Fruit fly (Drosophila melanogaster) whole organism, embryonic: ENCODE data around the gene CG17343.

ENCODE experiments used
- Atf3 ChIP-seq: fragments of 200-800 bp; sonication (Bioruptor generic); optimal IDR thresholded peaks from 3 replicates; lab custom pipeline; 2016; ENCODE audit warnings: missing biosample characterization, missing genetic modification characterization
- B-H1 ChIP-seq: fragments of 200-800 bp; sonication (Bioruptor generic); IDR thresholded peaks from 3 replicates; pipeline ENCODE4 v1.3.6; 2022; ENCODE audit warnings: missing biosample characterization, missing genetic modification characterization
- CG11504 ChIP-seq: fragments of 200-800 bp; sonication (Bioruptor generic); optimal IDR thresholded peaks from 3 replicates; lab custom pipeline; 2019; ENCODE audit warnings: missing biosample characterization, mild to moderate bottlenecking, missing genetic modification characterization, moderate library complexity
- CG12071 ChIP-seq: fragments of 200-800 bp; sonication (Bioruptor generic); optimal IDR thresholded peaks from 3 replicates; lab custom pipeline; 2018; ENCODE audit warnings: missing biosample characterization, mild to moderate bottlenecking, missing genetic modification characterization
- CG13894 ChIP-seq: fragments of 200-800 bp; sonication (Bioruptor generic); optimal IDR thresholded peaks from 3 replicates; lab custom pipeline; 2018; ENCODE audit warnings: missing biosample characterization, mild to moderate bottlenecking, missing genetic modification characterization, moderate library complexity
- CG14014 ChIP-seq: fragments of 200-800 bp; sonication (Bioruptor generic); IDR thresholded peaks from 2 replicates; pipeline ENCODE4 v1.3.6; 2022; ENCODE audit warnings: missing biosample characterization, missing genetic modification characterization
- CG14860 ChIP-seq: fragments of 200-800 bp; sonication (Bioruptor generic); IDR thresholded peaks from 3 replicates; pipeline ENCODE4 v1.3.6; 2022; ENCODE audit warnings: missing biosample characterization, missing genetic modification characterization; ENCODE audit not compliant: partially characterized antibody
- CG17328 ChIP-seq: fragments of 200-800 bp; sonication (Bioruptor generic); IDR thresholded peaks from 2 replicates; pipeline ENCODE4 v1.3.6; 2022; ENCODE audit warnings: missing biosample characterization, missing genetic modification characterization
- CG18476 ChIP-seq: fragments of 200-800 bp; sonication (Bioruptor generic); optimal IDR thresholded peaks from 2 replicates; lab custom pipeline; 2016; ENCODE audit warnings: missing biosample characterization, mild to moderate bottlenecking, missing genetic modification characterization
- CG2712 ChIP-seq: fragments of 200-800 bp; optimal IDR thresholded peaks from 3 replicates; lab custom pipeline; 2019; ENCODE audit warnings: missing biosample characterization, mild to moderate bottlenecking, missing genetic modification characterization, moderate library complexity
- CG32772 ChIP-seq: fragments of 200-800 bp; sonication (Bioruptor generic); IDR thresholded peaks from 2 replicates; pipeline ENCODE4 v1.3.6; 2022; ENCODE audit warnings: missing biosample characterization, missing genetic modification characterization
- CG3281 ChIP-seq: fragments of 200-800 bp; sonication (Bioruptor generic); optimal IDR thresholded peaks from 3 replicates; lab custom pipeline; 2017; ENCODE audit warnings: missing biosample characterization, mild to moderate bottlenecking, missing genetic modification characterization
- CG6254 ChIP-seq: fragments of 200-800 bp; sonication (Bioruptor generic); optimal IDR thresholded peaks from 3 replicates; lab custom pipeline; 2017; ENCODE audit warnings: mild to moderate bottlenecking, missing biosample characterization, missing genetic modification reagents, missing genetic modification characterization
- CG6813 ChIP-seq: fragments of 200-800 bp; sonication (Bioruptor generic); optimal IDR thresholded peaks from 2 replicates; lab custom pipeline; 2017; ENCODE audit warnings: missing biosample characterization, missing genetic modification characterization, mild to moderate bottlenecking, moderate library complexity, missing genetic modification reagents
- CG9727 ChIP-seq: fragments of 200-800 bp; sonication (Bioruptor generic); optimal IDR thresholded peaks from 3 replicates; lab custom pipeline; 2017; ENCODE audit warnings: missing biosample characterization, mild to moderate bottlenecking, missing genetic modification characterization
- CG9932 ChIP-seq: fragments of 200-800 bp; sonication (Bioruptor generic); IDR thresholded peaks from 2 replicates; pipeline ENCODE4 v1.3.6; 2022; ENCODE audit warnings: missing biosample characterization, missing genetic modification characterization
- D19A ChIP-seq: fragments of 200-800 bp; optimal IDR thresholded peaks from 3 replicates; lab custom pipeline; 2019; ENCODE audit warnings: missing biosample characterization, mild to moderate bottlenecking, missing genetic modification characterization, moderate library complexity
- Deaf1 ChIP-seq: fragments of 200-800 bp; optimal IDR thresholded peaks from 3 replicates; lab custom pipeline; 2019; ENCODE audit warnings: missing biosample characterization, mild to moderate bottlenecking, missing genetic modification characterization, moderate library complexity
- Dfd ChIP-seq, 2 experiments: fragments of >200 bp; optimal IDR thresholded peaks; 2 replicates each; lab custom pipeline; 2017; ENCODE audit warnings: missing biosample characterization in 2 of 2, missing genetic modification characterization in 2 of 2
- Dll ChIP-seq: fragments of 200-800 bp; sonication (Bioruptor generic); IDR thresholded peaks from 4 replicates; pipeline ENCODE4 v1.3.6; 2022; ENCODE audit warnings: missing biosample characterization, missing genetic modification characterization; ENCODE audit not compliant: partially characterized antibody
- H15 ChIP-seq: fragments of 200-800 bp; sonication (Bioruptor generic); IDR thresholded peaks from 3 replicates; pipeline ENCODE4 v1.3.6; 2022; ENCODE audit warnings: missing biosample characterization, missing genetic modification characterization
- Hey ChIP-seq: fragments of 200-800 bp; sonication (Bioruptor generic); optimal IDR thresholded peaks from 3 replicates; lab custom pipeline; 2018; ENCODE audit warnings: missing biosample characterization, mild to moderate bottlenecking, missing genetic modification characterization
- Lim3 ChIP-seq: fragments of 200-800 bp; sonication (Bioruptor generic); IDR thresholded peaks from 2 replicates; pipeline ENCODE4 v1.3.6; 2022; ENCODE audit warnings: missing biosample characterization, missing genetic modification characterization
- Med ChIP-seq: fragments of 200-800 bp; sonication (Bioruptor generic); peaks from one replicate; lab custom pipeline; 2016; ENCODE audit warnings: missing biosample characterization, missing genetic modification characterization, mild to moderate bottlenecking, inconsistent platforms, moderate library complexity
- Nf-YB ChIP-seq: fragments of 200-800 bp; sonication (Bioruptor generic); optimal IDR thresholded peaks from 3 replicates; lab custom pipeline; 2019; ENCODE audit warnings: missing biosample characterization, mild to moderate bottlenecking, missing genetic modification characterization, moderate library complexity
- Nf-YC ChIP-seq: fragments of 200-800 bp; optimal IDR thresholded peaks from 3 replicates; lab custom pipeline; 2019; ENCODE audit warnings: missing biosample characterization, mild to moderate bottlenecking, missing genetic modification characterization, moderate library complexity
- Oaz ChIP-seq: fragments of 200-800 bp; sonication (Bioruptor generic); IDR thresholded peaks from 2 replicates; pipeline ENCODE4 v1.3.6; 2022; ENCODE audit warnings: missing biosample characterization, missing genetic modification characterization
- Tbp ChIP-seq: fragments of >200 bp; optimal IDR thresholded peaks from 2 replicates; lab custom pipeline; 2018; ENCODE audit warnings: missing biosample characterization, missing genetic modification characterization
- bbx ChIP-seq: fragments of 200-800 bp; sonication (Bioruptor generic); IDR thresholded peaks from 2 replicates; pipeline ENCODE4 v1.3.6; 2022; ENCODE audit warnings: missing biosample characterization, missing genetic modification characterization; ENCODE audit not compliant: partially characterized antibody
- bowl ChIP-seq: fragments of 200-800 bp; sonication (Bioruptor generic); IDR thresholded peaks from 2 replicates; pipeline ENCODE4 v1.3.6; 2022; ENCODE audit warnings: missing biosample characterization, missing genetic modification characterization
- chinmo ChIP-seq: fragments of 200-800 bp; sonication (Bioruptor generic); IDR thresholded peaks from 4 replicates; pipeline ENCODE4 v1.3.6; 2022; ENCODE audit warnings: missing biosample characterization, missing genetic modification characterization; ENCODE audit not compliant: partially characterized antibody
- crol ChIP-seq: fragments of 200-800 bp; sonication (Bioruptor generic); IDR thresholded peaks from 2 replicates; pipeline ENCODE4 v1.3.6; 2022; ENCODE audit warnings: missing biosample characterization, missing genetic modification characterization
- cwo ChIP-seq: fragments of 200-800 bp; sonication (Bioruptor generic); optimal IDR thresholded peaks from 3 replicates; lab custom pipeline; 2017; ENCODE audit warnings: missing biosample characterization, missing genetic modification characterization, mild to moderate bottlenecking, moderate library complexity, missing genetic modification reagents
- exex ChIP-seq: fragments of 200-800 bp; sonication (Bioruptor generic); optimal IDR thresholded peaks from 4 replicates; lab custom pipeline; 2018; ENCODE audit warnings: missing biosample characterization, mild to moderate bottlenecking, missing genetic modification characterization, moderate library complexity
- ftz-f1 ChIP-seq: fragments of 200-800 bp; sonication (Bioruptor generic); optimal IDR thresholded peaks from 2 replicates; lab custom pipeline; 2016; ENCODE audit warnings: missing biosample characterization, missing genetic modification characterization
- gt ChIP-seq: fragments of 200-800 bp; sonication (Bioruptor generic); IDR thresholded peaks from 2 replicates; pipeline ENCODE4 v1.3.6; 2022; ENCODE audit warnings: missing biosample characterization, missing genetic modification characterization
- hth ChIP-seq: fragments of >200 bp; optimal IDR thresholded peaks from 2 replicates; lab custom pipeline; 2017; ENCODE audit warnings: inconsistent platforms
- lab ChIP-seq: fragments of 200-800 bp; sonication (Bioruptor generic); optimal IDR thresholded peaks from 3 replicates; lab custom pipeline; 2017; ENCODE audit warnings: missing biosample characterization, missing genetic modification characterization, mild to moderate bottlenecking, moderate library complexity, missing genetic modification reagents
- mirr ChIP-seq: fragments of 200-800 bp; sonication (Bioruptor generic); optimal IDR thresholded peaks from 3 replicates; lab custom pipeline; 2018; ENCODE audit warnings: missing biosample characterization, mild to moderate bottlenecking, missing genetic modification characterization
- nom ChIP-seq: fragments of 200-800 bp; sonication (Bioruptor generic); optimal IDR thresholded peaks from 2 replicates; lab custom pipeline; 2017; ENCODE audit warnings: missing biosample characterization, missing genetic modification characterization, mild to moderate bottlenecking, moderate library complexity, missing genetic modification reagents
- onecut ChIP-seq: fragments of 200-800 bp; sonication (Bioruptor generic); IDR thresholded peaks from 2 replicates; pipeline ENCODE4 v1.3.6; 2022; ENCODE audit warnings: missing biosample characterization, missing genetic modification characterization
- pho ChIP-seq: fragments of 200-800 bp; sonication (Bioruptor generic); optimal IDR thresholded peaks from 2 replicates; lab custom pipeline; 2016; ENCODE audit warnings: missing biosample characterization, missing genetic modification characterization
- phol ChIP-seq: fragments of 200-800 bp; sonication (Bioruptor generic); optimal IDR thresholded peaks from 3 replicates; lab custom pipeline; 2018; ENCODE audit warnings: missing biosample characterization, mild to moderate bottlenecking, missing genetic modification characterization, moderate library complexity
- pita ChIP-seq: fragments of 200-800 bp; sonication (Bioruptor generic); optimal IDR thresholded peaks from 2 replicates; lab custom pipeline; 2017; ENCODE audit warnings: missing biosample characterization, mild to moderate bottlenecking, missing genetic modification characterization
- row ChIP-seq: fragments of 200-800 bp; sonication (Bioruptor generic); IDR thresholded peaks from 3 replicates; pipeline ENCODE4 v1.3.6; 2022; ENCODE audit warnings: missing biosample characterization, missing genetic modification characterization
- seq ChIP-seq: fragments of 200-800 bp; sonication (Bioruptor generic); IDR thresholded peaks from 2 replicates; pipeline ENCODE4 v1.3.6; 2022; ENCODE audit warnings: missing biosample characterization, missing genetic modification characterization
- so ChIP-seq: fragments of 200-800 bp; sonication (Bioruptor generic); IDR thresholded peaks from 3 replicates; pipeline ENCODE4 v1.3.6; 2022; ENCODE audit warnings: missing biosample characterization, missing genetic modification characterization
- sug ChIP-seq: fragments of 200-800 bp; optimal IDR thresholded peaks from 2 replicates; lab custom pipeline; 2019; ENCODE audit warnings: missing biosample characterization, mild to moderate bottlenecking, missing genetic modification characterization, moderate library complexity
- vnd ChIP-seq: fragments of 200-800 bp; sonication (Bioruptor generic); IDR thresholded peaks from 3 replicates; pipeline ENCODE4 v1.3.6; 2022; ENCODE audit warnings: missing biosample characterization, missing genetic modification characterization; ENCODE audit not compliant: partially characterized antibody

The CG17343 gene

dm6 chr2L:19106235-19106634 lies 41.5 kb downstream of the CG17343 start (continued):
- TF ChIP-seq CG6813 (GFP tag; lab: Kevin White, UChicago) (no peak), Atf3 (GFP tag; lab: Kevin White, UChicago) (no peak), CG2712 (no peak), Hey (tag; lab: Kevin White, UChicago) (peak; percentile 46), bbx (GFP tag; lab: Robert Waterston, UW) (no peak), mirr (GFP tag; lab: Kevin White, UChicago) (peak; percentile 78), gt (no peak), Nf-YC (tag; lab: Kevin White, UChicago) (no peak), pho (GFP tag; lab: Kevin White, UChicago) (no peak), hth (lab: Kevin White, UChicago) (no peak), H15 (GFP tag; lab: Robert Waterston, UW) (no peak), Dfd (GFP tag; optimal IDR thresholded peaks at IDR 0.05; lab: Kevin White, UChicago) (no peak), CG9727 (GFP tag; lab: Kevin White, UChicago) (no peak), CG14860 (no peak), row (GFP tag; lab: Robert Waterston, UW) (no peak), crol (GFP tag; lab: Robert Waterston, UW) (no peak), B-H1 (GFP tag; lab: Robert Waterston, UW) (no peak), Tbp (GFP tag; lab: Kevin White, UChicago) (no peak), CG12071 (GFP tag; lab: Kevin White, UChicago) (no peak), pita (GFP tag; lab: Kevin White, UChicago) (no peak), sug (tag; lab: Kevin White, UChicago) (peak; percentile 32), so (0 out of 3 replicates have a peak, but pooled peaks have one; percentile 10), CG14014 (GFP tag; lab: Robert Waterston, UW) (no peak), cwo (GFP tag; lab: Kevin White, UChicago) (peak; percentile 43), Dll (GFP tag; lab: Robert Waterston, UW) (no peak), D19A (tag; lab: Kevin White, UChicago) (no peak), CG17328 (GFP tag; lab: Robert Waterston, UW) (no peak), CG18476 (GFP tag; lab: Kevin White, UChicago) (no peak), exex (peak; percentile 69), CG3281 (no peak)

dm6 chr2L:19108377-19108876 lies 43.7 kb downstream of the CG17343 start, which contains the start of gene Lim3:
Lim3 (minus strand) TSS chr2L:19108427.
- TF ChIP-seq crol (GFP tag; lab: Robert Waterston, UW) (peak; percentile 95), Oaz (no peak), Nf-YC (tag; lab: Kevin White, UChicago) (peak; percentile 92), Deaf1 (peak; percentile 58), phol (tag; lab: Kevin White, UChicago) (peak; percentile 17), CG32772 (GFP tag; lab: Robert Waterston, UW) (0 out of 2 replicates have a peak, but pooled peaks have one; percentile 19), exex (peak; percentile 26), Nf-YB (GFP tag; lab: Kevin White, UChicago) (peak; percentile 84), bowl (GFP tag; lab: Robert Waterston, UW) (peak; percentile 20; the same call in 1 of the 2 replicates), seq (peak; percentile 45; the same call in 1 of the 2 replicates), sug (tag; lab: Kevin White, UChicago) (peak; percentile 8), CG6254 (GFP tag; lab: Kevin White, UChicago) (peak; percentile 99), nom (GFP tag; lab: Kevin White, UChicago) (no peak), CG13894 (tag; lab: Kevin White, UChicago) (peak; percentile 66), vnd (GFP tag; lab: Robert Waterston, UW) (0 out of 3 replicates have a peak, but pooled peaks have one; percentile 34), lab (GFP tag; lab: Kevin White, UChicago) (peak; percentile 34), ftz-f1 (GFP tag; lab: Kevin White, UChicago) (peak; percentile 3), chinmo (GFP tag; lab: Robert Waterston, UW) (0 out of 4 replicates have a peak, but pooled peaks have one; percentile 66), CG11504 (tag; lab: Kevin White, UChicago) (peak; percentile 3), CG9932 (peak; percentile 17; the same call in 1 of the 2 replicates), Lim3 (0 out of 2 replicates have a peak, but pooled peaks have one; percentile 14), onecut (GFP tag; lab: Robert Waterston, UW) (peak; percentile 11; the same call in 1 of the 2 replicates), Med (GFP tag; lab: Kevin White, UChicago) (peak; percentile 75)
